Worm (Caenorhabditis elegans) whole organism, young adult: ENCODE results near the gene aakg-3.

ENCODE experiments used
- fkh-3 ChIP-seq: sonication (generic microtip); optimal IDR thresholded peaks from 2 replicates; lab custom pipeline; 2016; ENCODE audit warnings: mild to moderate bottlenecking, missing genetic modification characterization, missing compliant biosample characterization
- hlh-12 ChIP-seq: sonication (generic microtip); optimal IDR thresholded peaks from 2 replicates; lab custom pipeline; 2016; ENCODE audit warnings: missing genetic modification characterization, missing compliant biosample characterization
- nhr-90 ChIP-seq: sonication (generic microtip); optimal IDR thresholded peaks from 2 replicates; lab custom pipeline; 2016; ENCODE audit warnings: missing genotype, mild to moderate bottlenecking, missing genetic modification characterization, missing compliant biosample characterization

DNA sequence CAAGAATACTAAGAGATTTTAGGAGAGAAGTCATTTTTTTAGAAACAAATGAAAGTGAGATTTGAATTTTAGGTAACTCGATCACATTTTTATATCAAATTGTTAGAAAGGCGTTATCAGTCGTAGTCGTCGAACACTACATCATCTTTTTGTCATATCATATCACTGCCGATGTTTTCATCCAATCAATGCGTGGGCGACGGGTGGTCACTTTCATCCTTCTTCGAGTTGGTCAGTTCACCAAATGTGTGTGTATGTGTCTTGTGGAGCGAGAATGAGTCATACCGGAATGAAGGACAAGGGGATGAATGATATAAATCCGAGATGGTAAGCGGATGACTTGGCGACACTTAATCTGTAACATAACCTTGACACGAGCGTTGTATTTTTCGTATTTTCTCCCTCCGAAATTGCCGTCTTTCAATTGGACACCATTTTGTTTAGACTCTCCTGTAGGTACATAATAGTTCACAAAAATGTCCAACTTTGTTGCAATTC, 29.7 kb upstream of the aakg-3 start, which contains the start of the genes Y41G9A.10 and Y41G9A.5:
- TF ChIP-seq hlh-12: no peak
- TF ChIP-seq nhr-90: no peak
- no peak for TF ChIP-seq fkh-3 (tag; lab: Kevin White, UChicago)
